Fruit fly (Drosophila melanogaster): ENCODE data around the gene CG5282.

The CG5282 gene

DNA sequence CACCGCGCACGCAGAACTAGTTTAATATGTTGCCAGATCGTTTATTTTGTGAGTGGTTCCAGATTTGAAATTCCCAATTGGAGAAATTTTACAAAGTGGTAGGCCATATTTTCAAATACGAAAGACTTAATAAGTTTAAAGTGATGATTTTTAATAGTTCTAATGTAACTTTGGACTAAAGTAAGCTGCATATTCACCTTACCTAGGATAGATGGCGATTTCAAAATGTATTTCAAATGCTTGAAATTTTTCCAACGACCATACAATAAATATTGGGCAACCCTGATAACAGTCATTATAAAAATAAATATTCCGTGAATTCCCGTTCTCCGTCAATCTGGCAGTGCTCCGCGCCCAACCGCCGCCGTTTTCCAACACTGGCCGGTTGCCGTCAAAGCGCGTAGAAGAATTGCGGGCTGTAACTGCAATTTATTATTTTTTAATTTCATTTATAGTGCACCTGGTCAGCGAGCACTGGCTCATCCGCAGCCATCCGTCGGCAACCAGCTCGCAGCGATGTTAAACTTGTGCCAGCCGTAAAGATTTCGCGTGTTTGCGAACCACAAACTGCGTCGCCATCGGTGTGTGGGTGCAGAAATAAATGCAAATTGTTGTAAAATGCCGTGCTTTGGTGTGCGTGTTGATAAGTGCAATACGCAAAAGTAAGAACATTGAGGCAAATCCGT is 49.9 kb downstream of the CG5282 start, which contains the start of the genes Ide and RhoBTB (continued):
- TF ChIP-seq CG4282 (GFP tag; optimal IDR thresholded peaks at IDR 0.05) (no peak), CG12104 (GFP tag; optimal IDR thresholded peaks at IDR 0.05) (peak; percentile 69), CG14441 (GFP tag; IDR thresholded peaks at IDR 0.05) (peak; percentile 75), fd3F (GFP tag; optimal IDR thresholded peaks at IDR 0.05) (peak; percentile 78), hth (optimal IDR thresholded peaks at IDR 0.05) (no peak), gt (GFP tag; IDR thresholded peaks at IDR 0.05) (peak; percentile 21; the same call in 1 of the 2 replicates), CG12071 (GFP tag; optimal IDR thresholded peaks at IDR 0.05) (peak; percentile 17), eve (GFP tag; optimal IDR thresholded peaks at IDR 0.05) (no peak), Abd-B (GFP tag; optimal IDR thresholded peaks at IDR 0.05) (peak; percentile 96), lola (GFP tag; optimal IDR thresholded peaks at IDR 0.05) (peak in 1 of 3 experiments; percentile 79), slp2 (GFP tag; optimal IDR thresholded peaks at IDR 0.05) (peak; percentile 59), CG4617 (GFP tag; optimal IDR thresholded peaks at IDR 0.05; ENCODE audit: borderline replicate concordance) (peak; percentile 54), Bdp1 (GFP tag; optimal IDR thresholded peaks at IDR 0.05) (peak; percentile 63), CG16815 (GFP tag; optimal IDR thresholded peaks at IDR 0.05) (peak; percentile 83), CG17912 (GFP tag; optimal IDR thresholded peaks at IDR 0.05) (peak; percentile 11), CG7928 (GFP tag; optimal IDR thresholded peaks at IDR 0.05) (peak; percentile 57), E2f2 (GFP tag; IDR thresholded peaks at IDR 0.05) (peak; percentile 83), twi (tag; optimal IDR thresholded peaks at IDR 0.05) (peak; percentile 81), CG7839 (tag; optimal IDR thresholded peaks at IDR 0.05) (peak; percentile 85), CG2712 (tag; optimal IDR thresholded peaks at IDR 0.05) (peak; percentile 75), ranshi (GFP tag; IDR thresholded peaks at IDR 0.05) (peak; percentile 74; the same call in 1 of the 2 replicates), wor (GFP tag; IDR thresholded peaks at IDR 0.05) (no peak; the same call in 1 of the 2 replicates), yki (optimal IDR thresholded peaks at IDR 0.05) (no peak), Dek (tag; optimal IDR thresholded peaks at IDR 0.05) (peak; percentile 73), scrt (GFP tag; optimal IDR thresholded peaks at IDR 0.05) (no peak), ham (GFP tag; IDR thresholded peaks at IDR 0.05) (peak; percentile 51; the same call in 1 of the 2 replicates), Nf-YA (GFP tag; IDR thresholded peaks at IDR 0.05) (no peak), klu (GFP tag; IDR thresholded peaks at IDR 0.05) (peak; percentile 73), slbo (GFP tag; IDR thresholded peaks at IDR 0.05) (peak; percentile 94), run (tag; optimal IDR thresholded peaks at IDR 0.05) (no peak), CG8281 (tag; optimal IDR thresholded peaks at IDR 0.05) (peak; percentile 60), phol (tag; optimal IDR thresholded peaks at IDR 0.05) (peak; percentile 90), dmrt99B (tag; optimal IDR thresholded peaks at IDR 0.05) (no peak), CG15601 (tag; optimal IDR thresholded peaks at IDR 0.05) (no peak), CG11560 (tag; IDR thresholded peaks at IDR 0.05) (peak; percentile 76), CG34422 (GFP tag; IDR thresholded peaks at IDR 0.05) (peak; percentile 51; the same call in 1 of the 3 replicates), CG2199 (GFP tag; IDR thresholded peaks at IDR 0.05) (no peak), Eip74EF (GFP tag; optimal IDR thresholded peaks at IDR 0.05) (no peak), Sox100B (GFP tag; optimal IDR thresholded peaks at IDR 0.05) (no peak), unpg (GFP tag; optimal IDR thresholded peaks at IDR 0.05) (no peak), CG17385 (GFP tag; optimal IDR thresholded peaks at IDR 0.05) (peak; percentile 68), pho (GFP tag; optimal IDR thresholded peaks at IDR 0.05) (peak; percentile 92), sug (tag; optimal IDR thresholded peaks at IDR 0.05) (peak; percentile 91), zen2 (GFP tag; IDR thresholded peaks at IDR 0.05; ENCODE audit: partially characterized antibody) (no peak), Hey (tag; optimal IDR thresholded peaks at IDR 0.05) (no peak), CG12155 (GFP tag; optimal IDR thresholded peaks at IDR 0.05) (peak; percentile 86), CG6765 (GFP tag; optimal IDR thresholded peaks at IDR 0.05) (no peak), CG6689 (GFP tag; IDR thresholded peaks at IDR 0.05) (peak; percentile 67), CG10274 (GFP tag; optimal IDR thresholded peaks at IDR 0.05) (peak; percentile 38), CG12219 (GFP tag; optimal IDR thresholded peaks at IDR 0.05) (peak; percentile 40)

All from whole organism, embryonic.